Worm (Caenorhabditis elegans) whole organism, L4 larva: ENCODE results near the gene F40G9.6.

Source experiments
- F26F4.8 ChIP-seq: fragments of 200-800 bp; sonication (Bioruptor generic); conservative IDR thresholded peaks from 2 replicates; pipeline ENCODE4 v1.3.6; 2022; ENCODE audit warnings: missing genetic modification characterization, missing compliant biosample characterization
- F37D6.2 ChIP-seq: sonication (generic microtip); optimal IDR thresholded peaks from 2 replicates; lab custom pipeline; 2016; ENCODE audit warnings: mild to moderate bottlenecking, missing genetic modification characterization, missing compliant biosample characterization
- Y75B8A.6 ChIP-seq: fragments of 200-800 bp; sonication (Bioruptor generic); IDR thresholded peaks from 2 replicates; pipeline ENCODE4 v1.3.6; 2022; ENCODE audit warnings: missing genetic modification reagents, missing genetic modification characterization, missing compliant biosample characterization
- aha-1 ChIP-seq: fragments of 150-350 bp; peaks from one replicate; lab custom pipeline; 2014; ENCODE audit warnings: missing biosample characterization, missing genetic modification characterization
- ama-1 ChIP-seq: fragments of 150-350 bp; optimal IDR thresholded peaks from 2 replicates; lab custom pipeline; 2014; ENCODE audit warnings: inconsistent platforms, mixed read lengths
- attf-4 ChIP-seq: sonication (generic microtip); optimal IDR thresholded peaks from 3 replicates; lab custom pipeline; 2017; ENCODE audit warnings: missing biosample characterization, missing genetic modification characterization
- ceh-44 ChIP-seq: fragments of 200-800 bp; sonication (Bioruptor generic); IDR thresholded peaks from 2 replicates; pipeline ENCODE4 v1.3.6; 2022; ENCODE audit warnings: missing genetic modification reagents, missing genetic modification characterization, missing compliant biosample characterization
- ceh-82 ChIP-seq: sonication (generic microtip); optimal IDR thresholded peaks from 2 replicates; lab custom pipeline; 2017; ENCODE audit warnings: missing biosample characterization, missing genetic modification characterization
- daf-12 ChIP-seq: fragments of 150-350 bp; optimal IDR thresholded peaks from 2 replicates; lab custom pipeline; 2014; ENCODE audit warnings: missing biosample characterization, missing genetic modification reagents, missing genetic modification characterization
- daf-19 ChIP-seq: fragments of 200-800 bp; sonication (Bioruptor generic); conservative IDR thresholded peaks from 2 replicates; pipeline ENCODE4 v1.3.6; 2022; ENCODE audit warnings: missing genetic modification characterization, missing compliant biosample characterization
- daf-8 ChIP-seq: fragments of 200-800 bp; sonication (Bioruptor generic); IDR thresholded peaks from 2 replicates; pipeline ENCODE4 v1.3.6; 2022; ENCODE audit warnings: missing genetic modification characterization, missing compliant biosample characterization
- dmd-9 ChIP-seq: fragments of 200-800 bp; sonication (Bioruptor generic); IDR thresholded peaks from 2 replicates; pipeline ENCODE4 v1.3.6; 2022; ENCODE audit warnings: missing genetic modification reagents, missing genetic modification characterization, missing compliant biosample characterization
- dpl-1 ChIP-seq: fragments of 150-350 bp; optimal IDR thresholded peaks from 2 replicates; lab custom pipeline; 2014; ENCODE audit warnings: missing biosample characterization, missing genetic modification reagents, missing genetic modification characterization
- hlh-11 ChIP-seq: fragments of 200-800 bp; sonication (Bioruptor generic); optimal IDR thresholded peaks from 2 replicates; lab custom pipeline; 2018; ENCODE audit warnings: mild to moderate bottlenecking, missing genetic modification characterization, missing compliant biosample characterization
- lim-7 ChIP-seq: fragments of 200-800 bp; sonication (Bioruptor generic); IDR thresholded peaks from 2 replicates; pipeline ENCODE4 v1.3.6; 2022; ENCODE audit warnings: missing genetic modification characterization, missing compliant biosample characterization
- lin-13 ChIP-seq: fragments of 150-350 bp; optimal IDR thresholded peaks from 2 replicates; lab custom pipeline; 2014; ENCODE audit warnings: missing biosample characterization, missing genetic modification reagents, missing genetic modification characterization
- lin-39 ChIP-seq: fragments of 150-350 bp; optimal IDR thresholded peaks from 2 replicates; lab custom pipeline; 2014; ENCODE audit warnings: missing biosample characterization, missing genetic modification reagents, missing genetic modification characterization
- mep-1 ChIP-seq: fragments of 150-350 bp; sonication (generic microtip); optimal IDR thresholded peaks from 3 replicates; lab custom pipeline; 2014; ENCODE audit warnings: missing biosample characterization, missing genetic modification characterization
- nhr-28 ChIP-seq: fragments of 150-350 bp; optimal IDR thresholded peaks from 2 replicates; lab custom pipeline; 2014; ENCODE audit warnings: missing biosample characterization, missing genetic modification characterization
- nhr-6 ChIP-seq: fragments of 150-350 bp; optimal IDR thresholded peaks from 2 replicates; lab custom pipeline; 2014; ENCODE audit warnings: missing biosample characterization, missing genetic modification characterization
- pqm-1 ChIP-seq: sonication (generic microtip); optimal IDR thresholded peaks from 2 replicates; lab custom pipeline; 2017; ENCODE audit warnings: missing biosample characterization, missing genetic modification characterization
- set-16 ChIP-seq: fragments of 200-800 bp; sonication (Bioruptor generic); IDR thresholded peaks from 2 replicates; pipeline ENCODE4 v1.3.6; 2022; ENCODE audit warnings: missing genetic modification reagents, missing genetic modification characterization, missing compliant biosample characterization
- snpc-4 ChIP-seq: fragments of 150-350 bp; optimal IDR thresholded peaks from 2 replicates; lab custom pipeline; 2014; ENCODE audit warnings: missing biosample characterization, missing genetic modification characterization
- spr-3 ChIP-seq: fragments of 200-800 bp; sonication (Bioruptor generic); optimal IDR thresholded peaks from 2 replicates; lab custom pipeline; 2018; ENCODE audit warnings: mild to moderate bottlenecking, missing genetic modification characterization, missing compliant biosample characterization
- unc-39 ChIP-seq: sonication (generic microtip); optimal IDR thresholded peaks from 2 replicates; lab custom pipeline; 2017; ENCODE audit warnings: missing biosample characterization, missing genetic modification characterization
- unc-62 ChIP-seq, 3 experiments: fragments of 150-350 bp in 1 of 3; sonication (generic microtip); optimal IDR thresholded peaks in 2 of 3; peaks in 1 of 3; 1 replicate in 1 of 3; 2 replicates in 2 of 3; lab custom pipeline; 2014 to 2017; ENCODE audit warnings: missing biosample characterization in 3 of 3, missing genetic modification characterization in 3 of 3, missing genetic modification reagents in 3 of 3, missing genotype in 1 of 3
- zag-1 ChIP-seq: fragments of 150-350 bp; optimal IDR thresholded peaks from 2 replicates; lab custom pipeline; 2014; ENCODE audit warnings: missing biosample characterization, missing genetic modification characterization
- zfp-2 ChIP-seq: sonication (generic microtip); optimal IDR thresholded peaks from 2 replicates; lab custom pipeline; 2016; ENCODE audit warnings: mild to moderate bottlenecking, missing genetic modification characterization, missing compliant biosample characterization

Gene F40G9.6

DNA sequence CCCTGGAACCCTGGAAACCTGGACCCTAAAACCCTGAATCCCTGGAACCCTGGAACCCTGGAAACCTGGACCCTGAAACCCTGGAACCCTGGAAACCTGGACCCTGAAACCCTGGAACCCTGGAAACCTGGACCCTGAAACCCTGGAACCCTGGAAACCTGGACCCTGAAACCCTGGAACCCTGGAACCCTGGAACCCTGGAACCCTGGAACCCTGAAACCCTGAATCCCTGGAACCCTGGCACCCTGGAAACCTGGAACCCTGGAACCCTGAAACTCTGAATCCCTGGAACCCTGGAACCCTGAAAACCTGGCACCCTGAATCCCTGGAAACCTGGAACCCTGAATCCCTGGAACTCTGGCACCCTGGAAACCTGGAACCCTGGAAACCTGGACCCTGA is 11.0 kb upstream of the F40G9.6 start:
- peak; percentile 88 for TF ChIP-seq set-16 (GFP tag; lab: Robert Waterston, UW)

DNA sequence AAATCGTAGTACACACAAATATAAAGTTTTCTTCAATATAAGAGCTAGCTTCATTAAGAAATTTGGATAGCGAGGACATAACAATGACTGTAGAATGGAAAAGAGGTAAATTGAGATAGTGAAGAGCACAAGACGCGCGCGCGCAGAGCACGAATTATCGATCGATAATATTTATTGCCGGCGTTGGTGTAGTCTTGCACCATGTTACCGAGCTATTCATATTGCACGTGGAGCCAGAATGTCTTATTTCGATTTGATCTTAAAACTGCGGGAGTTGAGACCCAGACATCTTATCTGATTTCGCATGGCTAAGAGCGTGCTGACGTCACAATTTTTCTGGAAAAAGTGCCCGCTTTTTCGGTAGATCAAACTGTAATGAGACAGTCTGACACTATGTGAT is 9.9 kb upstream of the F40G9.6 start, which contains the start of gene F40G9.18:
TSS of gene F40G9.18 (minus strand) at position 101 of the 400 bp plus-strand sequence.
- TF ChIP-seq unc-62 (GFP tag; optimal IDR thresholded peaks at IDR 0.05 in 1 of 2; lab: Kevin White, UChicago) (peak in 1 of 2 experiments; percentile 87), unc-62 (tag; optimal IDR thresholded peaks at IDR 0.05; lab: Kevin White, UChicago) (no peak), zfp-2 (tag; lab: Kevin White, UChicago) (no peak)

DNA sequence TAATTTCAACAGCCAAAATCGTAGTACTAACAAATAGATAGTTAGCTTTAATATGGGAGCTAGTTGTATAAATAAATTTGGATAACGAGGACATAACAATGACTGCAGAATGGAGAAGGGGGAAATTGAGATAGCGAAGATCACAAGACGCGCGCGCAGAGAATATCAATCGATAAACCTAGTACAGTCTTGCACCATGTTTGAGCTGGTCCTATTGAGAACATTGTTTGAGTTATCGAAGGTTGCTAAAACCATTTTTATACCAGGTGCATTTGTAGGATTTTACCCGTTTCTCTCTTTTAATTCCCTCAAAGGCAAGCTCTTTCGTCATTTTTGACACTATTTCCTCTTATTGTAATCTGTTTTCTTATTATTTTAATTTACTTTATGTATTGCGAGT is 7.7 kb upstream of the F40G9.6 start, which contains the start of the genes F40G9.9 and F40G9.12:
TSS of gene F40G9.9 (minus strand) at position 101 of the 400 bp plus-strand sequence.
TSS of gene F40G9.12 (plus strand) at position 231 of the 400 bp plus-strand sequence.
- TF ChIP-seq zag-1 (tag; lab: Kevin White, UChicago): no peak
- no peak for TF ChIP-seq dpl-1 (GFP tag; lab: Kevin White, UChicago)
- TF ChIP-seq spr-3 (GFP tag; lab: Kevin White, UChicago): no peak
- TF ChIP-seq ama-1 (lab: Kevin White, UChicago): no peak
- no peak for TF ChIP-seq daf-8 (GFP tag; lab: Robert Waterston, UW)
- no peak for TF ChIP-seq unc-39
- TF ChIP-seq nhr-6 (tag; lab: Kevin White, UChicago): no peak
- TF ChIP-seq unc-62 (GFP tag; optimal IDR thresholded peaks at IDR 0.05 in 1 of 2; lab: Kevin White, UChicago): no peak
- TF ChIP-seq unc-62 (tag; optimal IDR thresholded peaks at IDR 0.05; lab: Kevin White, UChicago): no peak
- no peak for TF ChIP-seq F26F4.8 (GFP tag; lab: Robert Waterston, UW)
- TF ChIP-seq dmd-9 (GFP tag; lab: Robert Waterston, UW): no peak
- TF ChIP-seq lim-7 (GFP tag; lab: Robert Waterston, UW): no peak
- no peak for TF ChIP-seq snpc-4
- TF ChIP-seq daf-19: no peak
- no peak for TF ChIP-seq attf-4 (tag; lab: Kevin White, UChicago)
- no peak for TF ChIP-seq lin-39 (tag; lab: Kevin White, UChicago)
- TF ChIP-seq nhr-28 (tag; lab: Kevin White, UChicago): no peak
- no peak for TF ChIP-seq Y75B8A.6 (GFP tag; lab: Robert Waterston, UW)
- no peak for TF ChIP-seq ceh-44

DNA sequence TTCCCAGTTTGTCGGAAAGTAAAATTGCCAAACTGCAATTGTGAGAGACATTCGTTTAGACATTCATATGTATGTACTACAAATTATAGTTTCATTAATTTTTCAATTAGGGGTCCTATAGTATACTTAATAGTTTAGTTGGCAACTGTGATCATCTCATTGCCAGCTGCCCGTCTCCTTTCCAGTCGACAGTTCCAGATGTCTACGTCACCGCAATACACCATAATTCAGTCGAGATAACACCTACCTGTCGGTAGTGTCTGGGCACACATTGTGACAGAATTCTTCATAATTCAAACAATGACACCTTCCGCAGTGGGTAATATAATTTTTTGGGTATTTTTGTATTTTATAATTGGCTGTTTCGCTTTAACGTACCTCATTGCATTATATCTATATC is 5.8 kb upstream of the F40G9.6 start, which contains the start of gene F40G9.19:
TSS of gene F40G9.19 (plus strand) at position 301 of the 400 bp plus-strand sequence.
- no peak for TF ChIP-seq dpl-1 (GFP tag; lab: Kevin White, UChicago)
- peak; percentile 31 for TF ChIP-seq aha-1 (tag; lab: Kevin White, UChicago)
- TF ChIP-seq, all 104 proteins: peak for 1

DNA sequence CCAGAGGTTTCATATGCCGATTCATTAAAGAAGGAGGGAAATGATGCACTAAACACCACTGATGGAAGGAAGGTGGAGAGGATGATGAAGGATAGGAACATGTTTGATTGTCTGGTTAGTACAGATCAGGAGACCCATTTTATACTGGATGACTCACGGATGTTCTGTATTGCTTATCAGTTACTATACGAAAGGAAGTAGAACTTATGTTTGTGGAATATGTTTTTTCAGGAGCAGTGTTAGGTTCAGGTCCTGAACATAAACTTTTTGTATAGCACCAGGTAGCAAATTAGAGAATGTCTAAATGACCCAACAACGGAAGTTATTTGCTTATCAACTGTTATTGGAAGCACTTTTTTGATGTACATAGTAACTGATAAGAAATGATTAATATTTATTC is 3.6 kb upstream of the F40G9.6 start, which contains the start of gene clec-148:
TSS of gene clec-148 (minus strand) at position 101 of the 400 bp plus-strand sequence.
- TF ChIP-seq F37D6.2 (tag; lab: Kevin White, UChicago): no peak
- TF ChIP-seq ceh-44: no peak
- peak; percentile 18 for TF ChIP-seq pqm-1 (tag; lab: Kevin White, UChicago)
- TF ChIP-seq unc-62 (GFP tag; optimal IDR thresholded peaks at IDR 0.05 in 1 of 2; lab: Kevin White, UChicago): peak in 1 of 2 experiments; percentile 66
- TF ChIP-seq unc-62 (tag; optimal IDR thresholded peaks at IDR 0.05; lab: Kevin White, UChicago): no peak
- no peak for TF ChIP-seq daf-12 (tag; lab: Kevin White, UChicago)
- TF ChIP-seq hlh-11 (tag; lab: Kevin White, UChicago): no peak
- TF ChIP-seq mep-1 (tag; lab: Kevin White, UChicago): no peak
- TF ChIP-seq aha-1 (tag; lab: Kevin White, UChicago): no peak

DNA sequence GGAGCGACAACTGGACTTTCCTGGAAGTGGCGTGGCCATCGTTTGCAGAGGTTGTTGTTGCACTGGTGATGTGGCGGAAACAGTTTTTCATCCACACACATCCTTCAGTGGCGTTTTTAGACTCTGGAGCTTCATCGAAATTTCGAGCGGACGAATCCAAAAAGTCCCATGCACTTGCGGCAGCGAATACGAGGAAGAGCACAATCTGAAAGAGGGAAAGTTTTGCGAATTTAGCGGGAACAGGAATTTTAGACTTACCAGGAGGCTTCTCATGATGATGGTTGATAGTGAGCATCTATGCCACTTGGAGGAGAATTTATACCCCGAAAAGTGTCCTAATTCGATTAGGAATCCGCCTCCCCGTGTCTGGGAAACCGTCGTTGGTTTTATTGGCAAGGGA is 1.6 kb upstream of the F40G9.6 start, which contains the start of gene F40G9.14:
TSS of gene F40G9.14 (minus strand) at position 101 of the 400 bp plus-strand sequence.
- TF ChIP-seq aha-1 (tag; lab: Kevin White, UChicago) (peak; percentile 83), ceh-82 (tag; lab: Kevin White, UChicago) (no peak)

DNA sequence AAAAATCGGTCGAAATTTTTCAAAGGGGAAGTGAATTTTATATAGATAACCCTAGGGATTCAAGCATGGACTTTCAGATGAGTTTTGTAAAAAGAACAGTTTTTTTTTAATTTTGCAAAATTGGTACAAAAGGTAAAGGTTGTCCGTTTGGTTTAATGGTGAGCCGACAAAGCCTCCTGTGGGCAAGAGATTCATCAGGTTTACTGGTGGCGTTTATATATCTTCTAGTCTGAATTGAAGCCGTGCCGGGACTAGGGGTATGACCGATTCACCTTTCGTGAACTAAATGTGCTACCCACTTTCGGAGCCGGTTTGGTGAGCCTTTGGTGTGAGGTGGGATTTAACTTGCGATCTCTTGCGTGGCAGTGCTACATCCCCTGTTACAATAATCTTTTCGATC is 1.2 kb upstream of the F40G9.6 start:
- no peak for TF ChIP-seq dpl-1 (GFP tag; lab: Kevin White, UChicago)
- 0 out of 2 replicates have a peak, but pooled peaks have one; percentile 30 for TF ChIP-seq F26F4.8 (GFP tag; lab: Robert Waterston, UW)
- TF ChIP-seq lin-13 (GFP tag; lab: Kevin White, UChicago): no peak
- TF ChIP-seq nhr-6 (tag; lab: Kevin White, UChicago): no peak
